Worm (Caenorhabditis elegans) whole organism, L4 larva: ENCODE data around the gene duxl-1.

Experiments
- Y75B8A.6 ChIP-seq: fragments of 200-800 bp; sonication (Bioruptor generic); IDR thresholded peaks from 2 replicates; pipeline ENCODE4 v1.3.6; 2022; ENCODE audit warnings: missing genetic modification reagents, missing genetic modification characterization, missing compliant biosample characterization
- daf-19 ChIP-seq: fragments of 200-800 bp; sonication (Bioruptor generic); conservative IDR thresholded peaks from 2 replicates; pipeline ENCODE4 v1.3.6; 2022; ENCODE audit warnings: missing genetic modification characterization, missing compliant biosample characterization
- jun-1 ChIP-seq: fragments of 150-350 bp; optimal IDR thresholded peaks from 2 replicates; lab custom pipeline; 2014; ENCODE audit warnings: missing biosample characterization, missing genetic modification reagents, missing genetic modification characterization
- lin-38 ChIP-seq: fragments of 200-800 bp; sonication (Bioruptor generic); IDR thresholded peaks from 2 replicates; pipeline ENCODE4 v1.3.6; 2022; ENCODE audit warnings: missing genetic modification reagents, missing genetic modification characterization, missing compliant biosample characterization
- madf-9 ChIP-seq: fragments of 200-800 bp; sonication (Bioruptor generic); conservative IDR thresholded peaks from 2 replicates; pipeline ENCODE4 v1.3.6; 2022; ENCODE audit warnings: missing genetic modification reagents, missing genetic modification characterization, missing compliant biosample characterization
- mdl-1 ChIP-seq, 2 experiments: fragments of 150-350 bp in 1 of 2; sonication (generic microtip) in 1 of 2; optimal IDR thresholded peaks; 2 replicates each; lab custom pipeline; 2014 to 2017; ENCODE audit warnings: missing biosample characterization in 2 of 2, missing genetic modification characterization in 2 of 2
- nhr-237 ChIP-seq: sonication (generic microtip); optimal IDR thresholded peaks from 2 replicates; lab custom pipeline; 2017; ENCODE audit warnings: missing biosample characterization, missing genetic modification characterization
- nhr-25 ChIP-seq: sonication (generic microtip); optimal IDR thresholded peaks from 2 replicates; lab custom pipeline; 2017; ENCODE audit warnings: missing genetic modification characterization, mild to moderate bottlenecking, missing compliant biosample characterization, antibody characterized with exemption, moderate library complexity, borderline replicate concordance; ENCODE audit not compliant: insufficient read depth
- pha-4 ChIP-seq, 2 experiments: fragments of 150-350 bp in 1 of 2; fragments of 200-800 bp in 1 of 2; sonication (Bioruptor generic) in 1 of 2; IDR thresholded peaks in 1 of 2; optimal IDR thresholded peaks in 1 of 2; 2 replicates each; pipeline versions ENCODE4 v1.3.6 to Lab custom; 2014 to 2022; ENCODE audit warnings: missing genetic modification characterization in 2 of 2, missing genetic modification reagents in 2 of 2, missing biosample characterization in 1 of 2, missing compliant biosample characterization in 1 of 2
- unc-39 ChIP-seq: sonication (generic microtip); optimal IDR thresholded peaks from 2 replicates; lab custom pipeline; 2017; ENCODE audit warnings: missing biosample characterization, missing genetic modification characterization
- zag-1 ChIP-seq: fragments of 150-350 bp; optimal IDR thresholded peaks from 2 replicates; lab custom pipeline; 2014; ENCODE audit warnings: missing biosample characterization, missing genetic modification characterization

DNA sequence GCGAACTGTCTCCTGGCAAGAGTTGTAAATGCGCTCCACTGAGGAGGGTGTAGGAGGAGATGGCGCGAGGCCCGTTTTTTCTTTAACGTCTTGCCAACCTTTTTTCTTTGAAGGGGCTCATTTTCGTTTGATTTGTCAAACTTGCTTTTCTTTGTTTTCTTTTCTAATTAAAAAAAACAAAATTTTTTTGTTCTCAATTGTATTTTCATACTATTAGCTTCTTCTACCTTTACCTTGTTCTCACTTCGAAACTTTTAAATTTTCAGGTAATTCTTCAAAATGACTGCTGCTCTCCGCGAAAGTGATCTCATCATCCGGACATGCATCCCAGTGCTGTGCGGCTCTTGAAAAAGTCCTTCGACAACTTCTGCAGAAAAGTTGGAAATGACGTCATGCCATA is 46.5 kb downstream of the duxl-1 start, which contains the start of gene fbxa-184:
- no peak for TF ChIP-seq zag-1 (tag; lab: Kevin White, UChicago)
- no peak for TF ChIP-seq lin-38 (GFP tag; lab: Robert Waterston, UW)
- no peak for TF ChIP-seq mdl-1 (tag; optimal IDR thresholded peaks at IDR 0.05; lab: Kevin White, UChicago)
- TF ChIP-seq daf-19 (GFP tag; lab: Robert Waterston, UW) = no peak
- TF ChIP-seq jun-1 = no peak
- no peak for TF ChIP-seq pha-4 (GFP tag; IDR thresholded peaks at IDR 0.05; lab: Robert Waterston, UW)
- TF ChIP-seq pha-4 (tag; optimal IDR thresholded peaks at IDR 0.05; lab: Kevin White, UChicago) = no peak
- TF ChIP-seq Y75B8A.6 (GFP tag; lab: Robert Waterston, UW) = no peak
- TF ChIP-seq madf-9 (GFP tag; lab: Robert Waterston, UW) = no peak
- no peak for TF ChIP-seq nhr-237 (tag; lab: Kevin White, UChicago)
- no peak for TF ChIP-seq nhr-25 (tag; lab: Kevin White, UChicago)
- no peak for TF ChIP-seq unc-39 (tag; lab: Kevin White, UChicago)
